Fruit fly (Drosophila melanogaster) whole organism: ENCODE results near the gene hook.

Experiments
- pan ChIP-seq: fragments of >200 bp; optimal IDR thresholded peaks from 2 replicates; lab custom pipeline; 2017
- psq ChIP-seq: fragments of >200 bp; optimal IDR thresholded peaks from 2 replicates; lab custom pipeline; 2017

DNA sequence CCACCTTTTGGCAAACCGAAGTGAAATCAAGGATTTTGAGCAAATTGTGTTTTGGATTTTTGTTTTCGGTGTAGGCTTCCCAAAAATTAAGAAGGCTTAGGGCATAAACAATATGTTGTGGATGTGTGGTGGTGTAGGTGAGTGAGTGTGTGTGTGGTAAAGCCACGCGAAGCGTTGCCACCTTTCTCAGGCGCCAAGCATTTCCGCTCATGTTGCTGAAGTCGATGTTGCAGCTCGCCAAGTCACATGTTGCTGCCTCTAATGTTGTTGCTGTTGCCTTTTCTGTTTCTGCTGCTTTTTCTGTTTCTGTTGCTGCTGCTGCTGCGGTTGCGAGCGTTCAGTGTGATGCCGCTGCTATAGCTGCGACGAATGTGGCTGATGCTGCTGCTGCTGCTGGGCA, 46.4 kb upstream of the hook start:
- TF ChIP-seq psq (lab: Kevin White, UChicago): no peak
- no peak for TF ChIP-seq pan (lab: Kevin White, UChicago)
